Fruit fly (Drosophila melanogaster): Measurements from ENCODE around the gene PolE2.

PolE2 gene

DNA sequence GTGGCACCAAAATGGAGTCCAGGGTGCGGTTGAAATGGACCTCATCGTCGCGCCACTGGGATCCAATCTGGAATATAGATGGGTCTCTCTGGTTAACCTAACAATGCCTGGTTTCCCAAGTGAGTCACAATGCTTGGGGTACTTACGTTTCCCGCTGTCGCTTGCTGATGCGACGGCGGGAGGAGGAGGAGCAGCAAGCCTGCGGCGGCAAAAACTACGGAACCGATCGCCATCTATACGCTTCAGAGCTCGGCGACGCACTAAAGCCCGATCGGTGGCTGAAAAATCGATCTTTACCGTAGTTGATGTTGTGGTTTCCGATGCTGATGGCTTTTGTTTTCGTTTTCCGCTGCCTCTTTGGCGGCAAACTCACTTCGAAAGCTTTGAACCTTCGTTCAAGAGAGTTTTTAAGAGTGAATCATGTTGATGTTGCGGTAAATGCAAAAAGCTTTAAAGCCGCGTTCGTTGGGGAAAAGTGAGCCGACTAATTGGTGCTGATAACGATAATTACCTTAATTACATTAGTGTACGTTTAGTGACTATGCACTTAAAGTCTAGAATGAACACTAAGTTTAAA is 5.0 kb upstream of the PolE2 start, which contains the start of gene QC:
TSS of gene QC (minus strand) at position 268 of the 577 bp plus-strand sequence.
- TF ChIP-seq fd59A (GFP tag; optimal IDR thresholded peaks at IDR 0.05), result no peak
- TF ChIP-seq CG1621 (tag; optimal IDR thresholded peaks at IDR 0.05), result peak; percentile 54
- peak; percentile 58 for TF ChIP-seq Eip78C (GFP tag)
- TF ChIP-seq CG15336 (GFP tag; IDR thresholded peaks at IDR 0.05), result peak; percentile 15; the same call in 1 of the 2 replicates

dm6 chr3L:5899305-5899704 is 2.1 kb upstream of the PolE2 start, which contains the start of gene CG32409:
CG32409 (plus strand) TSS chr3L:5899528.
- no peak for TF ChIP-seq fd59A (GFP tag; optimal IDR thresholded peaks at IDR 0.05)
- no peak for TF ChIP-seq cyc (GFP tag; optimal IDR thresholded peaks at IDR 0.05)
- no peak for TF ChIP-seq CG10631 (GFP tag; optimal IDR thresholded peaks at IDR 0.05)
- TF ChIP-seq topi (GFP tag; optimal IDR thresholded peaks at IDR 0.05), result no peak
- TF ChIP-seq Smox (GFP tag; optimal IDR thresholded peaks at IDR 0.05), result no peak
- no peak for TF ChIP-seq CG6276 (GFP tag; optimal IDR thresholded peaks at IDR 0.05)
- no peak for TF ChIP-seq CG31627 (GFP tag; optimal IDR thresholded peaks at IDR 0.05)

DNA sequence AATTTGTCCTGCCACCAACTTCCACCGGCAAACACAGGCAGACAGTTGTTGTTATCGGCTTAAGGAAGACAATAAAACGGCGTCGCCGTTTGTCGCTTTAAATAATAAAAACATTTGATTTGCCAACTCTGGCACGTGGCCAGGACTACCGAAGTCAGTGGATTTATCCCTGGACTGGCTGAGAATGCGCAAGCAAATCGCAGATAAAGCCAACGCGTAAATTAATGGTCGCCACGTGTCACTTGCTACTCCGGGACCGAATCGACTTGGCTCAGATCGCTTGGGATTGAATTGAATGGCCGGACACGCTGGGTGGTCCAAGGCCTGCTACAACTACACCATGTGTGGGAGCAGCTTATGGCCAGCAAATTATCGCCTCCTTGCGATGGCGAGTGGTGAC is 4.2 kb downstream of the PolE2 start:
- TF ChIP-seq CG15336 (GFP tag; IDR thresholded peaks at IDR 0.05) (no peak), CG10631 (GFP tag; optimal IDR thresholded peaks at IDR 0.05) (no peak), acj6 (GFP tag; optimal IDR thresholded peaks at IDR 0.05) (no peak), vri (GFP tag; optimal IDR thresholded peaks at IDR 0.05) (no peak), Hr38 (GFP tag; optimal IDR thresholded peaks at IDR 0.05) (no peak), CG4318 (GFP tag; optimal IDR thresholded peaks at IDR 0.05) (no peak), OdsH (GFP tag; optimal IDR thresholded peaks at IDR 0.05) (no peak), CG16779 (tag; optimal IDR thresholded peaks at IDR 0.05) (no peak)

dm6 chr3L:5891812-5892211 is 5.4 kb downstream of the PolE2 start:
- TF ChIP-seq Hr38 (GFP tag; optimal IDR thresholded peaks at IDR 0.05), result no peak

- no peak for TF ChIP-seq dac (GFP tag; optimal IDR thresholded peaks at IDR 0.05)
- no peak for TF ChIP-seq Hr38 (GFP tag; optimal IDR thresholded peaks at IDR 0.05)
- TF ChIP-seq Blimp-1 (GFP tag; optimal IDR thresholded peaks at IDR 0.05), result no peak
- no peak for TF ChIP-seq CG8632 (GFP tag; optimal IDR thresholded peaks at IDR 0.05)
- no peak for TF ChIP-seq lz (GFP tag; optimal IDR thresholded peaks at IDR 0.05)
- TF ChIP-seq cyc (GFP tag; optimal IDR thresholded peaks at IDR 0.05), result no peak
- no peak for TF ChIP-seq svp (GFP tag)
- no peak for TF ChIP-seq CG6163 (GFP tag; IDR thresholded peaks at IDR 0.05)
- no peak for TF ChIP-seq Met (GFP tag; optimal IDR thresholded peaks at IDR 0.05)
- TF ChIP-seq CG3032 (tag; optimal IDR thresholded peaks at IDR 0.05), result no peak
Observed at dm6 chr3L:5891114-5891513, 6.1 kb downstream of the PolE2 start.

DNA sequence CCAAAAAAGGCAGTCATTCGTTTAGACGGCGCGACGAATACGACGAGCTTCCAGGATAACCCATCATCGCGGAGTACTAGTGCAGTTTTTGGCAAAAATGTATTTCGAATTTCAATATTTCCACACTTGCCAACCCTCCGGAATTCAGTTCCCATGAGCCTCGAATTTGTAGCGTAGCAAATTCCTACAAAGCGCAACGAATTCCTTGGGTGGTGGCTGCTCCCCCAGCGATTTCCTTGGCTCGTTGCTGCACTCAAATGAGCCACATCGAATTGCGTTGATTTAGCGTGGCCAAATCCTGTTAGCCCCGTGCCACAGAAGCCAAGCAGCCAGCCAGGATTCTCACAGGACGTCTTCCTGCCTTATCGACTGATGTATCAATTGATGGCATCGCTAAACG is 12.5 kb downstream of the PolE2 start:
- no peak for TF ChIP-seq CG6808 (GFP tag; optimal IDR thresholded peaks at IDR 0.05)
- no peak for TF ChIP-seq CG6854 (GFP tag; optimal IDR thresholded peaks at IDR 0.05)
- TF ChIP-seq Gug (GFP tag; IDR thresholded peaks at IDR 0.05), result no peak
- TF ChIP-seq Blimp-1 (GFP tag; optimal IDR thresholded peaks at IDR 0.05), result no peak
- no peak for TF ChIP-seq CG11762 (GFP tag; optimal IDR thresholded peaks at IDR 0.05; ENCODE audit: insufficient read depth)
- no peak for TF ChIP-seq CG8319 (GFP tag; optimal IDR thresholded peaks at IDR 0.05)
- no peak for TF ChIP-seq Sox14 (GFP tag; optimal IDR thresholded peaks at IDR 0.05)
- TF ChIP-seq Met (GFP tag; optimal IDR thresholded peaks at IDR 0.05), result no peak
- TF ChIP-seq Eip93F (GFP tag; optimal IDR thresholded peaks at IDR 0.05), result no peak
- TF ChIP-seq net (GFP tag; optimal IDR thresholded peaks at IDR 0.05), result no peak
- TF ChIP-seq CG32006 (GFP tag; optimal IDR thresholded peaks at IDR 0.05), result no peak
- no peak for TF ChIP-seq Hr39 (GFP tag; optimal IDR thresholded peaks at IDR 0.05)
- TF ChIP-seq Eip78C (GFP tag), result no peak
- TF ChIP-seq CG10631 (GFP tag; optimal IDR thresholded peaks at IDR 0.05), result no peak
- no peak for TF ChIP-seq Ets96B (tag; optimal IDR thresholded peaks at IDR 0.05)
- TF ChIP-seq achi (GFP tag; optimal IDR thresholded peaks at IDR 0.05), result no peak
- no peak for TF ChIP-seq svp (GFP tag)
- no peak for TF ChIP-seq CG31627 (GFP tag; optimal IDR thresholded peaks at IDR 0.05)

All from whole organism, prepupa.